Worm (Caenorhabditis elegans) whole organism, young adult: Measurements from ENCODE around the gene C47D12.2.

Experiments
- C17E4.6 ChIP-seq: fragments of 200-800 bp; sonication (Bioruptor generic); IDR thresholded peaks from 2 replicates; pipeline ENCODE4 v1.3.6; 2022; ENCODE audit warnings: missing genetic modification reagents, missing genetic modification characterization, missing compliant biosample characterization
- D2030.7 ChIP-seq: fragments of 200-800 bp; sonication (Bioruptor generic); IDR thresholded peaks from 2 replicates; pipeline ENCODE4 v1.3.6; 2022; ENCODE audit warnings: missing genetic modification reagents, missing genetic modification characterization, missing compliant biosample characterization
- F23B12.7 ChIP-seq: sonication (generic microtip); optimal IDR thresholded peaks from 2 replicates; lab custom pipeline; 2017; ENCODE audit warnings: missing genetic modification characterization, mild to moderate bottlenecking, missing compliant biosample characterization, antibody characterized with exemption, moderate library complexity; ENCODE audit not compliant: insufficient read depth
- F39B2.1 ChIP-seq: fragments of 200-800 bp; sonication (Bioruptor generic); IDR thresholded peaks from 2 replicates; pipeline ENCODE4 v1.3.6; 2022; ENCODE audit warnings: missing genetic modification reagents, missing genetic modification characterization, missing compliant biosample characterization
- F52B5.7 ChIP-seq: sonication (generic microtip); optimal IDR thresholded peaks from 2 replicates; lab custom pipeline; 2016; ENCODE audit warnings: mild to moderate bottlenecking, missing genetic modification characterization, missing compliant biosample characterization
- K11D2.4 ChIP-seq: fragments of 200-800 bp; sonication (Bioruptor generic); IDR thresholded peaks from 2 replicates; pipeline ENCODE4 v1.3.6; 2022; ENCODE audit warnings: missing genetic modification reagents, missing genetic modification characterization, missing compliant biosample characterization
- K12H6.12 ChIP-seq: fragments of 200-800 bp; sonication (Bioruptor generic); optimal IDR thresholded peaks from 2 replicates; lab custom pipeline; 2018; ENCODE audit warnings: mild to moderate bottlenecking, missing genetic modification characterization, missing compliant biosample characterization
- Y53G8AR.9 ChIP-seq: fragments of 200-800 bp; sonication (Bioruptor generic); conservative IDR thresholded peaks from 2 replicates; pipeline ENCODE4 v1.3.6; 2022; ENCODE audit warnings: missing genetic modification reagents, missing genetic modification characterization, missing compliant biosample characterization
- ama-1 ChIP-seq, 3 experiments: fragments of 150-350 bp in 1 of 3; sonication (generic microtip) in 2 of 3; optimal IDR thresholded peaks; 2 replicates each; lab custom pipeline; 2014 to 2018; ENCODE audit warnings: missing biosample characterization in 2 of 3, missing genetic modification characterization in 2 of 3, missing genetic modification reagents in 2 of 3
- aptf-3 ChIP-seq: fragments of 200-800 bp; sonication (Bioruptor generic); IDR thresholded peaks from 2 replicates; pipeline ENCODE4 v1.3.6; 2022; ENCODE audit warnings: missing genetic modification characterization, missing compliant biosample characterization
- atf-7 ChIP-seq: sonication (generic microtip); optimal IDR thresholded peaks from 2 replicates; lab custom pipeline; 2017; ENCODE audit warnings: mild to moderate bottlenecking, missing genetic modification characterization, missing compliant biosample characterization
- attf-5 ChIP-seq: fragments of 200-800 bp; sonication (Bioruptor generic); optimal IDR thresholded peaks from 2 replicates; lab custom pipeline; 2018; ENCODE audit warnings: mild to moderate bottlenecking, missing genetic modification characterization, missing compliant biosample characterization
- bed-2 ChIP-seq: fragments of 200-800 bp; sonication (Bioruptor generic); IDR thresholded peaks from 2 replicates; pipeline ENCODE4 v1.3.6; 2022; ENCODE audit warnings: missing genetic modification reagents, missing genetic modification characterization, missing compliant biosample characterization
- cebp-1 ChIP-seq, 2 experiments: fragments of 200-800 bp in 1 of 2; sonication (Bioruptor generic) in 1 of 2; sonication (generic microtip) in 1 of 2; IDR thresholded peaks in 1 of 2; optimal IDR thresholded peaks in 1 of 2; 2 replicates each; pipeline versions ENCODE4 v1.3.6 to Lab custom; 2017 to 2022; ENCODE audit warnings: missing compliant biosample characterization in 2 of 2, missing genetic modification characterization in 2 of 2, mild to moderate bottlenecking in 1 of 2, missing genetic modification reagents in 1 of 2, moderate library complexity in 1 of 2
- ceh-27 ChIP-seq: fragments of 200-800 bp; sonication (Bioruptor generic); optimal IDR thresholded peaks from 2 replicates; lab custom pipeline; 2018; ENCODE audit warnings: mild to moderate bottlenecking, missing genetic modification characterization, moderate library complexity, missing compliant biosample characterization
- ceh-79 ChIP-seq: sonication (generic microtip); optimal IDR thresholded peaks from 2 replicates; lab custom pipeline; 2017; ENCODE audit warnings: mild to moderate bottlenecking, missing genetic modification characterization, missing compliant biosample characterization
- chd-7 ChIP-seq: sonication (generic microtip); optimal IDR thresholded peaks from 2 replicates; lab custom pipeline; 2016; ENCODE audit warnings: mild to moderate bottlenecking, missing genetic modification characterization, moderate library complexity, missing compliant biosample characterization
- dox-1 ChIP-seq: fragments of 200-800 bp; sonication (Bioruptor generic); IDR thresholded peaks from 2 replicates; pipeline ENCODE4 v1.3.6; 2022; ENCODE audit warnings: missing genetic modification reagents, missing genetic modification characterization, missing compliant biosample characterization
- egrh-3 ChIP-seq: fragments of 200-800 bp; sonication (Bioruptor generic); IDR thresholded peaks from 2 replicates; pipeline ENCODE4 v1.3.6; 2022; ENCODE audit warnings: missing genetic modification reagents, missing genetic modification characterization, missing compliant biosample characterization
- ekl-4 ChIP-seq: fragments of 200-800 bp; sonication (Bioruptor generic); IDR thresholded peaks from 2 replicates; pipeline ENCODE4 v1.3.6; 2022; ENCODE audit warnings: missing genetic modification reagents, missing genetic modification characterization, missing compliant biosample characterization
- him-1 ChIP-seq: sonication (generic microtip); optimal IDR thresholded peaks from 2 replicates; lab custom pipeline; 2016; ENCODE audit warnings: missing genotype, missing genetic modification reagents, missing genetic modification characterization, missing compliant biosample characterization
- hlh-26 ChIP-seq: fragments of 200-800 bp; sonication (Bioruptor generic); conservative IDR thresholded peaks from 2 replicates; pipeline ENCODE4 v1.3.6; 2022; ENCODE audit warnings: missing genetic modification reagents, missing genetic modification characterization, missing compliant biosample characterization
- let-607 ChIP-seq, 2 experiments: fragments of 200-800 bp in 1 of 2; sonication (Bioruptor generic) in 1 of 2; sonication (generic microtip) in 1 of 2; optimal IDR thresholded peaks; 2 replicates each; lab custom pipeline; 2016 to 2018; ENCODE audit warnings: mild to moderate bottlenecking in 2 of 2, missing compliant biosample characterization in 2 of 2, missing genetic modification characterization in 2 of 2, moderate library complexity in 2 of 2, missing genotype in 1 of 2
- lin-26 ChIP-seq: fragments of 200-800 bp; sonication (Bioruptor generic); IDR thresholded peaks from 2 replicates; pipeline ENCODE4 v1.3.6; 2022; ENCODE audit warnings: missing genetic modification reagents, missing genetic modification characterization, missing compliant biosample characterization
- lsl-1 ChIP-seq: fragments of 200-800 bp; sonication (Bioruptor generic); optimal IDR thresholded peaks from 2 replicates; lab custom pipeline; 2018; ENCODE audit warnings: mild to moderate bottlenecking, missing genetic modification characterization, moderate library complexity, missing compliant biosample characterization
- madf-10 ChIP-seq: sonication (generic microtip); optimal IDR thresholded peaks from 2 replicates; lab custom pipeline; 2016; ENCODE audit warnings: mild to moderate bottlenecking, missing genetic modification characterization, missing compliant biosample characterization
- madf-3 ChIP-seq: fragments of 200-800 bp; sonication (Bioruptor generic); IDR thresholded peaks from 2 replicates; pipeline ENCODE4 v1.3.6; 2022; ENCODE audit warnings: missing genetic modification reagents, missing genetic modification characterization, missing compliant biosample characterization
- madf-6 ChIP-seq: fragments of 200-800 bp; sonication (Bioruptor generic); IDR thresholded peaks from 2 replicates; pipeline ENCODE4 v1.3.6; 2022; ENCODE audit warnings: missing genetic modification reagents, missing genetic modification characterization, missing compliant biosample characterization
- nfya-1 ChIP-seq: sonication (generic microtip); optimal IDR thresholded peaks from 2 replicates; lab custom pipeline; 2017; ENCODE audit warnings: antibody characterized with exemption, missing compliant biosample characterization, missing genetic modification characterization, borderline replicate concordance; ENCODE audit not compliant: insufficient read depth
- nhr-120 ChIP-seq: fragments of 200-800 bp; sonication (Bioruptor generic); IDR thresholded peaks from 2 replicates; pipeline ENCODE4 v1.3.6; 2022; ENCODE audit warnings: missing genetic modification characterization, missing compliant biosample characterization
- nhr-179 ChIP-seq: sonication (generic microtip); optimal IDR thresholded peaks from 2 replicates; lab custom pipeline; 2016; ENCODE audit warnings: mild to moderate bottlenecking, missing genetic modification characterization, missing compliant biosample characterization
- nhr-90 ChIP-seq: sonication (generic microtip); optimal IDR thresholded peaks from 2 replicates; lab custom pipeline; 2016; ENCODE audit warnings: missing genotype, mild to moderate bottlenecking, missing genetic modification characterization, missing compliant biosample characterization
- pbrm-1 ChIP-seq: fragments of 200-800 bp; sonication (Bioruptor generic); IDR thresholded peaks from 2 replicates; pipeline ENCODE4 v1.3.6; 2022; ENCODE audit warnings: missing genetic modification reagents, missing genetic modification characterization, missing compliant biosample characterization
- rcor-1 ChIP-seq: fragments of 200-800 bp; sonication (Bioruptor generic); IDR thresholded peaks from 2 replicates; pipeline ENCODE4 v1.3.6; 2022; ENCODE audit warnings: missing genetic modification reagents, missing genetic modification characterization, missing compliant biosample characterization
- somi-1 ChIP-seq: fragments of 200-800 bp; sonication (Bioruptor generic); optimal IDR thresholded peaks from 2 replicates; lab custom pipeline; 2018; ENCODE audit warnings: mild to moderate bottlenecking, missing genetic modification characterization, missing compliant biosample characterization
- tbp1 ChIP-seq: fragments of 200-800 bp; sonication (Bioruptor generic); optimal IDR thresholded peaks from 2 replicates; lab custom pipeline; 2018; ENCODE audit warnings: mild to moderate bottlenecking, missing genetic modification characterization, missing compliant biosample characterization
- tbx-9 ChIP-seq: sonication (generic microtip); optimal IDR thresholded peaks from 2 replicates; lab custom pipeline; 2016; ENCODE audit warnings: borderline replicate concordance, missing genetic modification characterization, inconsistent platforms, missing compliant biosample characterization
- unc-130 ChIP-seq: sonication (generic microtip); optimal IDR thresholded peaks from 2 replicates; lab custom pipeline; 2016; ENCODE audit warnings: missing genetic modification reagents, missing genetic modification characterization, missing compliant biosample characterization
- ztf-18 ChIP-seq: sonication (generic microtip); optimal IDR thresholded peaks from 2 replicates; lab custom pipeline; 2016; ENCODE audit warnings: missing genotype, mild to moderate bottlenecking, missing genetic modification characterization, missing compliant biosample characterization
- ztf-22 ChIP-seq: fragments of 200-800 bp; sonication (Bioruptor generic); optimal IDR thresholded peaks from 2 replicates; lab custom pipeline; 2018; ENCODE audit warnings: mild to moderate bottlenecking, missing genetic modification characterization, moderate library complexity, missing compliant biosample characterization
- ztf-26 ChIP-seq: sonication (generic microtip); optimal IDR thresholded peaks from 2 replicates; lab custom pipeline; 2017; ENCODE audit warnings: missing genetic modification characterization, missing compliant biosample characterization

The C47D12.2 gene

DNA sequence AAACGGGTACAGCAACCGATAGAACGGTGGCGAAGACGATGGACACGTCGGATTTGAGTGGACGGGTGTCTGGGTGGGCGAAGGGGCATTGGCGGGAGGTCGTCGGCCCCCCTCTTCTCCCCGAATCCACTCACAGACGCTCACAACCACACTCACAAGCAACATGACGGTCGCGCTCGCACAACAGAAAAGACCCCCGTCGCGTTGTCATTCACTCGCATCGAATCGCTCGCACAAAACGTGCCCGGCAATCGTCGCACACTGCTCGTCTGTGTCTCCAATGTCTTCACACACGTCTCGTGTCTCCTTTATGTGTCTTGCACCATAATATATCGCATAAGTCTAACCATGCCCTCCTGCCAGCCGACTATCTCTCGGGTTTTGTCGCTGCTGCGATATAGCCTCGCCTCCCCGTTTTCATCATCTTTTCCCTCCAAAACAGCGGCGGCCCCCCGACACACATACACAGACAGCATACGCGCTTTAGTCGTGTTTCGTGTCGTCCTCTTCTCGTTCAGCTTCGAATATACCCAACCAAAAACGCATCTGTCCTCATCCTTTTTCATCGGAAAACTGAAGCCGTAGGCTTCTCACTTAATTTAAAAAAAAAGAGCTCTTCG is 41.9 kb upstream of the C47D12.2 start (continued):
- TF ChIP-seq rcor-1 (GFP tag; lab: Robert Waterston, UW) (peak; percentile 63; the same call in 1 of the 2 replicates), tbp1 (GFP tag; lab: Kevin White, UChicago) (peak; percentile 62), madf-6 (peak; percentile 32; the same call in 1 of the 2 replicates), nhr-179 (tag; lab: Kevin White, UChicago) (no peak), F39B2.1 (no peak), lin-26 (GFP tag; lab: Robert Waterston, UW) (peak; percentile 63; the same call in 1 of the 2 replicates), egrh-3 (GFP tag; lab: Robert Waterston, UW) (peak; percentile 81; the same call in 1 of the 2 replicates), nhr-120 (GFP tag; lab: Robert Waterston, UW) (no peak), aptf-3 (GFP tag; lab: Robert Waterston, UW) (no peak), ama-1 (optimal IDR thresholded peaks at IDR 0.05; lab: Kevin White, UChicago) (no peak), ama-1 (GFP tag; optimal IDR thresholded peaks at IDR 0.05; lab: Kevin White, UChicago) (no peak), Y53G8AR.9 (0 out of 2 replicates have a peak, but pooled peaks have one; percentile 47), him-1 (tag; lab: Kevin White, UChicago) (no peak), pbrm-1 (GFP tag; lab: Robert Waterston, UW) (peak; percentile 79; the same call in 1 of the 2 replicates), ceh-79 (no peak), C17E4.6 (GFP tag; lab: Robert Waterston, UW) (no peak), ztf-22 (GFP tag; lab: Kevin White, UChicago) (peak; percentile 67), F23B12.7 (tag; lab: Kevin White, UChicago) (no peak), atf-7 (tag; lab: Kevin White, UChicago) (peak; percentile 52), tbx-9 (tag; lab: Kevin White, UChicago) (no peak), ztf-18 (tag; lab: Kevin White, UChicago) (peak; percentile 50), dox-1 (GFP tag; lab: Robert Waterston, UW) (peak; percentile 91)

DNA sequence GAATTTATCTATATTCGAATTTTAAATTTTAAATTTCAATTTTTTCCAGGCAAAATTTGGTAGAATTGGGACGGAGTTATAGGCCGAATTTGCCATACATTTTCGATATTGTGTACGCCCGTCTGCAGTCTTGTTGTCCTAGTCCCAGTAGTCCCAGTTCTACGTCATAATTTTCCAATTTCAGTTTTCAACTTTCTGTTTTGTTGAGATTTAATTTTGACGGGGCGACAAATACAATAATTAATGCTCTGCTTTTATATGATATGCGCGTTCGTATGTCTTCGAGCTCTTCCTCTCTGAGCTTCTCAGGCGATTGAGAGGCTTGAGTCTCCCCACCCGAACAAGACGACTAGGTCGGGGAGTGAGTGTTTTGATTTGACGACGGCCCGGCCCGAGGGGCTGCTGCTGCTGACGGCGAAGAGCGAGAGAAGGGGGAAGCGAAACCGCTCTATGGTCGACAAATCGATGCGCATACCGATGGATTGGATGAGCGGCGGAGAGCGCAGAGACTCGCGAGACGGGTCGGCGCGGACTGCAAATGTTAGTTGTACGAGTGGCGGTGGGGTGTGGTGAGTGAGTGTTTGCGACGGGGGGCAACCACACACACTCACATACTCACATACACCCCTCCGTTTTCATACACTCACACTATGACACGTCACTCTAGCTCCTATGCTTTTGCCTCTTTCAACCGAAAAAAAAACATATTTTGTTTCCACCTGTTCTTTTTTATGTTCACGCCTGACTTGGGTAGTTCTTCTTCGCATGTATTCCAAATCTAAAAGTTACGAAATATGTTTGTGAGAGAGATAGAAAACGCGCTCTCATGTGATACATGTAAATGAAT is 41.2 kb upstream of the C47D12.2 start:
- TF ChIP-seq madf-10 (tag; lab: Kevin White, UChicago) (peak; percentile 87), cebp-1 (GFP tag; IDR thresholded peaks at IDR 0.05; lab: Robert Waterston, UW) (peak; percentile 82), cebp-1 (tag; optimal IDR thresholded peaks at IDR 0.05; lab: Kevin White, UChicago) (peak; percentile 89), D2030.7 (GFP tag; lab: Robert Waterston, UW) (no peak), ceh-27 (GFP tag; lab: Kevin White, UChicago) (peak; percentile 90), attf-5 (GFP tag; lab: Kevin White, UChicago) (peak; percentile 76), unc-130 (no peak), F23B12.7 (tag; lab: Kevin White, UChicago) (no peak), ekl-4 (GFP tag; lab: Robert Waterston, UW) (peak; percentile 63; the same call in 1 of the 2 replicates), somi-1 (GFP tag; lab: Kevin White, UChicago) (peak; percentile 60), K11D2.4 (GFP tag; lab: Robert Waterston, UW) (peak; percentile 55), hlh-26 (GFP tag; lab: Robert Waterston, UW) (no peak), chd-7 (peak; percentile 59), pbrm-1 (GFP tag; lab: Robert Waterston, UW) (peak; percentile 69; the same call in 1 of the 2 replicates), F52B5.7 (tag; lab: Kevin White, UChicago) (peak; percentile 41), K12H6.12 (tag; lab: Kevin White, UChicago) (peak; percentile 81), nfya-1 (no peak), rcor-1 (GFP tag; lab: Robert Waterston, UW) (peak; percentile 70), ztf-26 (tag; lab: Kevin White, UChicago) (peak; percentile 72), madf-3 (GFP tag; lab: Robert Waterston, UW) (0 out of 2 replicates have a peak, but pooled peaks have one; percentile 40), let-607 (tag; optimal IDR thresholded peaks at IDR 0.05; lab: Kevin White, UChicago) (peak; percentile 91 to 92), nhr-120 (GFP tag; lab: Robert Waterston, UW) (0 out of 2 replicates have a peak, but pooled peaks have one; percentile 4), Y53G8AR.9 (peak; percentile 57; the same call in 1 of the 2 replicates), bed-2 (GFP tag; lab: Robert Waterston, UW) (0 out of 2 replicates have a peak, but pooled peaks have one; percentile 57), nhr-90 (peak; percentile 52), dox-1 (GFP tag; lab: Robert Waterston, UW) (peak; percentile 80), lsl-1 (GFP tag; lab: Kevin White, UChicago) (peak; percentile 3), ama-1 (optimal IDR thresholded peaks at IDR 0.05; lab: Kevin White, UChicago) (peak; percentile 83), ama-1 (GFP tag; optimal IDR thresholded peaks at IDR 0.05; lab: Kevin White, UChicago) (peak in 1 of 2 experiments; percentile 24)
